Fruit fly (Drosophila melanogaster): ENCODE measurements around the gene ncm.

Gene ncm

dm6 chr2L:18454128-18454788 lies 5.5 kb upstream of the ncm start, which contains the start of the genes bsf and Ntf-2r (continued):
- TF ChIP-seq Hr78 (GFP tag; optimal IDR thresholded peaks at IDR 0.05), result no peak
- peak; percentile 90 for TF ChIP-seq CG6791 (GFP tag; IDR thresholded peaks at IDR 0.05; ENCODE audit: partially characterized antibody)
- TF ChIP-seq CG2712 (tag; optimal IDR thresholded peaks at IDR 0.05), result peak; percentile 23
- TF ChIP-seq TFAM (GFP tag; optimal IDR thresholded peaks at IDR 0.05), result no peak
- no peak for TF ChIP-seq CG7271 (tag; optimal IDR thresholded peaks at IDR 0.05)
- TF ChIP-seq Side (GFP tag; optimal IDR thresholded peaks at IDR 0.05), result no peak
- TF ChIP-seq Oaz (GFP tag; IDR thresholded peaks at IDR 0.05), result no peak
- no peak for TF ChIP-seq CG8765 (GFP tag; IDR thresholded peaks at IDR 0.05)
- TF ChIP-seq ash1 (GFP tag; optimal IDR thresholded peaks at IDR 0.05), result no peak
- TF ChIP-seq row (GFP tag; IDR thresholded peaks at IDR 0.05), result peak; percentile 41; the same call in 1 of the 3 replicates
- no peak for TF ChIP-seq org-1 (GFP tag; optimal IDR thresholded peaks at IDR 0.05)
- TF ChIP-seq Sry-δ (GFP tag; optimal IDR thresholded peaks at IDR 0.05), result peak; percentile 79
- TF ChIP-seq sob (GFP tag; IDR thresholded peaks at IDR 0.05), result 0 out of 2 replicates have a peak, but pooled peaks have one; percentile 7
- no peak for TF ChIP-seq Deaf1 (tag; optimal IDR thresholded peaks at IDR 0.05)
- peak; percentile 91 for TF ChIP-seq CG34224 (GFP tag; IDR thresholded peaks at IDR 0.05; ENCODE audit: partially characterized antibody)
- TF ChIP-seq odd (GFP tag; optimal IDR thresholded peaks at IDR 0.05), result no peak
- TF ChIP-seq trem (tag; optimal IDR thresholded peaks at IDR 0.05), result peak; percentile 33
- no peak for TF ChIP-seq CG12219 (GFP tag; optimal IDR thresholded peaks at IDR 0.05)
- no peak for TF ChIP-seq crol (GFP tag; IDR thresholded peaks at IDR 0.05)
- TF ChIP-seq Awh (GFP tag; IDR thresholded peaks at IDR 0.05), result no peak
- TF ChIP-seq gem (tag; optimal IDR thresholded peaks at IDR 0.05), result no peak
- TF ChIP-seq Antp (GFP tag; optimal IDR thresholded peaks at IDR 0.05), result no peak
- TF ChIP-seq emc (GFP tag; optimal IDR thresholded peaks at IDR 0.05), result no peak
- TF ChIP-seq CG15073 (GFP tag; optimal IDR thresholded peaks at IDR 0.05), result no peak
- TF ChIP-seq HmgZ (tag; optimal IDR thresholded peaks at IDR 0.05), result peak; percentile 10
- peak; percentile 91 for TF ChIP-seq CG42726 (GFP tag; IDR thresholded peaks at IDR 0.05; ENCODE audit: partially characterized antibody)
- peak; percentile 89 for TF ChIP-seq Opbp (GFP tag; IDR thresholded peaks at IDR 0.05; ENCODE audit: partially characterized antibody)
- TF ChIP-seq sens-2 (GFP tag; IDR thresholded peaks at IDR 0.05), result no peak
- no peak for TF ChIP-seq GATAe (GFP tag; conservative IDR thresholded peaks at IDR 0.05)
- peak; percentile 45 for TF ChIP-seq Lhr (GFP tag; optimal IDR thresholded peaks at IDR 0.05)
- TF ChIP-seq phol (tag; optimal IDR thresholded peaks at IDR 0.05), result peak; percentile 47
- TF ChIP-seq hb (GFP tag; IDR thresholded peaks at IDR 0.05; ENCODE audit: partially characterized antibody), result peak; percentile 87
- no peak for TF ChIP-seq gro (GFP tag; optimal IDR thresholded peaks at IDR 0.05)
- TF ChIP-seq CG17186 (GFP tag; optimal IDR thresholded peaks at IDR 0.05), result peak; percentile 53
- TF ChIP-seq Poxn (GFP tag; IDR thresholded peaks at IDR 0.05), result no peak
- no peak for TF ChIP-seq CG11093 (GFP tag; IDR thresholded peaks at IDR 0.05)
- no peak for TF ChIP-seq nau (GFP tag; optimal IDR thresholded peaks at IDR 0.05)
- TF ChIP-seq ato (GFP tag; IDR thresholded peaks at IDR 0.05; ENCODE audit: partially characterized antibody), result peak; percentile 85
- TF ChIP-seq Ada2b (GFP tag; IDR thresholded peaks at IDR 0.05), result no peak
- TF ChIP-seq Dll (GFP tag; IDR thresholded peaks at IDR 0.05; ENCODE audit: partially characterized antibody), result peak; percentile 90
- TF ChIP-seq NFAT (GFP tag; IDR thresholded peaks at IDR 0.05), result no peak
- TF ChIP-seq sd (tag; optimal IDR thresholded peaks at IDR 0.05), result no peak
- TF ChIP-seq NK7.1 (GFP tag; optimal IDR thresholded peaks at IDR 0.05), result no peak
- TF ChIP-seq so (GFP tag; IDR thresholded peaks at IDR 0.05), result no peak
- no peak for TF ChIP-seq lbe (GFP tag; optimal IDR thresholded peaks at IDR 0.05)
- TF ChIP-seq Myb (GFP tag; optimal IDR thresholded peaks at IDR 0.05), result peak; percentile 89
- no peak for TF ChIP-seq Dad (GFP tag; optimal IDR thresholded peaks at IDR 0.05)
- TF ChIP-seq dm (GFP tag; optimal IDR thresholded peaks at IDR 0.05), result peak; percentile 63
- peak; percentile 75; the same call in 1 of the 4 replicates for TF ChIP-seq chinmo (GFP tag; IDR thresholded peaks at IDR 0.05; ENCODE audit: partially characterized antibody)
- TF ChIP-seq CG2202 (tag; optimal IDR thresholded peaks at IDR 0.05), result no peak

All from whole organism, embryonic.